Fruit fly (Drosophila melanogaster): ENCODE measurements around the gene Dus2.

Gene Dus2

dm6 chrX:14242941-14243736 is 5.4 kb downstream of the Dus2 start, which contains the start of gene CG32599 (continued):
- TF ChIP-seq peb (GFP tag; IDR thresholded peaks at IDR 0.05): no peak
- TF ChIP-seq MBD-R2 (GFP tag; IDR thresholded peaks at IDR 0.05): no peak
- TF ChIP-seq CG7987 (GFP tag; optimal IDR thresholded peaks at IDR 0.05): no peak
- TF ChIP-seq zfh2 (GFP tag; optimal IDR thresholded peaks at IDR 0.05): no peak
- TF ChIP-seq lilli (GFP tag; optimal IDR thresholded peaks at IDR 0.05): no peak
- TF ChIP-seq Fer3 (tag; optimal IDR thresholded peaks at IDR 0.05): peak; percentile 12
- TF ChIP-seq gcm2 (GFP tag; optimal IDR thresholded peaks at IDR 0.05): no peak
- TF ChIP-seq CG6254 (GFP tag; optimal IDR thresholded peaks at IDR 0.05): no peak
- no peak for TF ChIP-seq Lpt (GFP tag; optimal IDR thresholded peaks at IDR 0.05)
- peak; percentile 21 for TF ChIP-seq dmrt99B (tag; optimal IDR thresholded peaks at IDR 0.05)
- no peak for TF ChIP-seq pan (optimal IDR thresholded peaks at IDR 0.05)
- TF ChIP-seq pan (GFP tag; optimal IDR thresholded peaks at IDR 0.05 in 1 of 2, IDR thresholded peaks at IDR 0.05 in 1 of 2): peak in 1 of 2 experiments; percentile 77
- no peak for TF ChIP-seq Vsx1 (GFP tag; optimal IDR thresholded peaks at IDR 0.05)
- no peak for TF ChIP-seq nau (GFP tag; optimal IDR thresholded peaks at IDR 0.05)
- no peak for TF ChIP-seq CG6854 (GFP tag; optimal IDR thresholded peaks at IDR 0.05)
- TF ChIP-seq CG32772 (GFP tag; IDR thresholded peaks at IDR 0.05): peak; percentile 11; the same call in 1 of the 2 replicates
- no peak for TF ChIP-seq CG12155 (GFP tag; optimal IDR thresholded peaks at IDR 0.05)
- TF ChIP-seq ewg (GFP tag; optimal IDR thresholded peaks at IDR 0.05): no peak
- peak; percentile 30; the same call in 1 of the 2 replicates for TF ChIP-seq CG14014 (GFP tag; IDR thresholded peaks at IDR 0.05)
- no peak for TF ChIP-seq tin (GFP tag; optimal IDR thresholded peaks at IDR 0.05)
- no peak for TF ChIP-seq CTCF (GFP tag; optimal IDR thresholded peaks at IDR 0.05)
- peak; percentile 40 for TF ChIP-seq CG17802 (tag; optimal IDR thresholded peaks at IDR 0.05)
- no peak for TF ChIP-seq CG18011 (GFP tag; optimal IDR thresholded peaks at IDR 0.05)
- TF ChIP-seq her (GFP tag; optimal IDR thresholded peaks at IDR 0.05): no peak
- no peak for TF ChIP-seq CG3163 (GFP tag; optimal IDR thresholded peaks at IDR 0.05)
- TF ChIP-seq az2 (GFP tag; optimal IDR thresholded peaks at IDR 0.05): peak; percentile 9
- no peak for TF ChIP-seq nom (GFP tag; optimal IDR thresholded peaks at IDR 0.05)
- TF ChIP-seq MESR4 (GFP tag; optimal IDR thresholded peaks at IDR 0.05): no peak
- TF ChIP-seq CG4820 (GFP tag; optimal IDR thresholded peaks at IDR 0.05): peak; percentile 5
- TF ChIP-seq ranshi (GFP tag; IDR thresholded peaks at IDR 0.05): peak; percentile 40; the same call in 1 of the 2 replicates
- TF ChIP-seq CG10959 (GFP tag; IDR thresholded peaks at IDR 0.05): no peak
- no peak for TF ChIP-seq slou (GFP tag; optimal IDR thresholded peaks at IDR 0.05)
- no peak for TF ChIP-seq disco-r (GFP tag; optimal IDR thresholded peaks at IDR 0.05)
- TF ChIP-seq NfI (GFP tag; optimal IDR thresholded peaks at IDR 0.05): no peak
- no peak for TF ChIP-seq CG11456 (GFP tag; IDR thresholded peaks at IDR 0.05)
- TF ChIP-seq lov (optimal IDR thresholded peaks at IDR 0.05): no peak
- TF ChIP-seq lov (GFP tag; IDR thresholded peaks at IDR 0.05): no peak
- TF ChIP-seq D19B (GFP tag; optimal IDR thresholded peaks at IDR 0.05): no peak
- no peak for TF ChIP-seq CG1792 (GFP tag; optimal IDR thresholded peaks at IDR 0.05)
- no peak for TF ChIP-seq CG1603 (tag; optimal IDR thresholded peaks at IDR 0.05)
- TF ChIP-seq hkb (optimal IDR thresholded peaks at IDR 0.05): no peak
- TF ChIP-seq hkb (GFP tag; IDR thresholded peaks at IDR 0.05): peak; percentile 54
- TF ChIP-seq CG30431 (GFP tag; optimal IDR thresholded peaks at IDR 0.05): no peak
- TF ChIP-seq CG42726 (GFP tag; IDR thresholded peaks at IDR 0.05; ENCODE audit: partially characterized antibody): peak; percentile 59; the same call in 1 of the 2 replicates
- TF ChIP-seq CG13287 (GFP tag; IDR thresholded peaks at IDR 0.05; ENCODE audit: partially characterized antibody): peak; percentile 72
- no peak for TF ChIP-seq HmgZ (tag; optimal IDR thresholded peaks at IDR 0.05)
- no peak for TF ChIP-seq luna (GFP tag; optimal IDR thresholded peaks at IDR 0.05)
- no peak for TF ChIP-seq ac (GFP tag; optimal IDR thresholded peaks at IDR 0.05)
- no peak for TF ChIP-seq CG12942 (GFP tag; optimal IDR thresholded peaks at IDR 0.05)
- TF ChIP-seq zfh1 (GFP tag; IDR thresholded peaks at IDR 0.05): peak; percentile 70; the same call in 2 of the 3 replicates
- TF ChIP-seq btn (GFP tag; optimal IDR thresholded peaks at IDR 0.05): no peak

All from whole organism, embryonic.